Worm (Caenorhabditis elegans) whole organism, L3 larva: ENCODE measurements around the gene upb-1.

Experiments used
- ama-1 ChIP-seq: fragments of 150-350 bp; optimal IDR thresholded peaks from 2 replicates; lab custom pipeline; 2018
- ceh-82 ChIP-seq: fragments of 150-350 bp; optimal IDR thresholded peaks from 2 replicates; lab custom pipeline; 2014; ENCODE audit warnings: missing biosample characterization, missing genetic modification characterization
- lin-39 ChIP-seq: fragments of 150-350 bp; optimal IDR thresholded peaks from 2 replicates; lab custom pipeline; 2018; ENCODE audit warnings: missing biosample characterization, missing genetic modification reagents, missing genetic modification characterization
- mdl-1 ChIP-seq: fragments of 150-350 bp; optimal IDR thresholded peaks from 2 replicates; lab custom pipeline; 2014; ENCODE audit warnings: missing biosample characterization, missing genetic modification characterization
- mml-1 ChIP-seq: fragments of 150-350 bp; sonication (generic microtip); optimal IDR thresholded peaks from 3 replicates; lab custom pipeline; 2014; ENCODE audit warnings: missing biosample characterization, missing genetic modification characterization
- pqm-1 ChIP-seq: fragments of 150-350 bp; optimal IDR thresholded peaks from 2 replicates; lab custom pipeline; 2017; ENCODE audit warnings: missing biosample characterization, missing genetic modification characterization, inconsistent platforms
- snpc-4 ChIP-seq: fragments of 150-350 bp; optimal IDR thresholded peaks from 2 replicates; lab custom pipeline; 2014; ENCODE audit warnings: missing biosample characterization, missing genetic modification characterization

- TF ChIP-seq snpc-4 (tag; lab: Kevin White, UChicago), result no peak
- no peak for TF ChIP-seq ama-1 (lab: Kevin White, UChicago)
- no peak for TF ChIP-seq pqm-1 (tag; lab: Kevin White, UChicago)
- no peak for TF ChIP-seq ceh-82 (tag; lab: Kevin White, UChicago)
- TF ChIP-seq mdl-1, result no peak
- no peak for TF ChIP-seq lin-39
- no peak for TF ChIP-seq mml-1 (tag; lab: Kevin White, UChicago)
Observed at ce11 chrII:6248029-6248428, 41.9 kb downstream of the upb-1 start.
